Worm (Caenorhabditis elegans): ENCODE results near the gene pus-1.

The pus-1 gene

DNA sequence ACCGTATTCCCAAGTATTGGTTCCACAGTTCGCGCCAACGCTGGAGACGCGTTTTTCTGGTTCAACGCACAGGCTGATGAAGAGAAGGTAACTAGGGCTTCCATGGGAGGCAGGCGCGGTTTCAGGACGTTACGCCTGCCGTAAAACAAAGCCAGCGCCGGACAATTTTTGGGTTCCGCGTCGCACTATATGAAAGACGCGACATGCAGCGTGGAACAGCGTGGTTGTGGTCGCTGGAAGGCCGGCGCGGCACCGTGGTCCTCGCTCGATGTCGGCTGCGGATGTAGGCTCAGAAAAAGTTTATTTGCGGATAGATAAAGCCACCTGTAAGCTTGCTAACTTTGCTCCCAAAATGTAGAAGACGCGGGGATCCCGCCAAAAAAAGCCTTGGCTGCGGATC, 43.7 kb upstream of the pus-1 start:
- TF ChIP-seq aly-2 (tag; optimal IDR thresholded peaks at IDR 0.05), result no peak

DNA sequence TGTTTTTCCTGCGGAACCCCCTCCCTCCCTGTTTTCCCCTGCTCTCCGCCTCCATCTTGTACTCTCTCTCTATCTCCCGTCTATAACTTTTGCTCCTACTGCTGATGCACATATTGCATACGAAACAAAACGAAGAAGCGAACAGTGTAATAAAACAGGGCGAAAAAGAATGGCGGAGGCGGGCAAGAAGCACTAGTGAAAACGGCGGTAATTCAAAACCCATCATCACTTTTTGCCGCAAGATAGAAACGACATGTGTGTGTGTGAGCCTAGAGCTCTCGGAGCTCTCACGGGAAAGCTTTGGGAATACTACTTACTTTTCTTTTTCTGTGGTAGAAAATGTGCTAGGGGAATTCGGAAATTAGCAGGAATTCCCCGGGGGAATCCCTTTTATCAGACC, 41.3 kb upstream of the pus-1 start:
- TF ChIP-seq unc-62 (GFP tag; optimal IDR thresholded peaks at IDR 0.05) (no peak), nhr-12 (tag; optimal IDR thresholded peaks at IDR 0.05) (no peak), unc-55 (GFP tag; optimal IDR thresholded peaks at IDR 0.05) (no peak), dmd-4 (tag; optimal IDR thresholded peaks at IDR 0.05) (no peak), zag-1 (tag; optimal IDR thresholded peaks at IDR 0.05) (no peak), Y55F3AM.14 (GFP tag; optimal IDR thresholded peaks at IDR 0.05) (no peak), lsy-2 (tag; optimal IDR thresholded peaks at IDR 0.05) (no peak), blmp-1 (tag; optimal IDR thresholded peaks at IDR 0.05; ENCODE audit: insufficient read depth) (no peak), nhr-6 (tag; optimal IDR thresholded peaks at IDR 0.05) (no peak)

DNA sequence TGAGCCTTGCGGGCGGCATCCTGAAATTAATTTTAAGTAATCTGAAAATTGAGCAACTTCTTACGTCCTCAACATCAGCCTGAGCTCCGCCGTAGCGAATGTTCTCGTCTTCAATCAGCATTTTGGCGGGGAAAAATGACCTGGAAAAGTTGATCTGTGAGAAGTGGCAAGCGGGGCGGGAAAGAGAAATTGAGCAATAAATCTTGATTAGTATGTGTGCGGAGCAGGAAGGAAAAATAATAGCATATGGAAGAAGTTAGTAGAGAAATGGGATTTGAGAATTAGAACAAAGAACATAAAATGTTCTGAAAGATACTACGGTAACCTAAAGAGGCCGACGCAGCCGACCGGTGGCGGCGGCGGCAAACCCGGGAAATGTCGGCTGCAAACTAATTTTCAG, 40.2 kb upstream of the pus-1 start, which contains the start of gene tni-3:
TSS of gene tni-3 (minus strand) at position 140 of the 400 bp plus-strand sequence.
- no peak for TF ChIP-seq nhr-6 (tag; optimal IDR thresholded peaks at IDR 0.05)
- no peak for TF ChIP-seq mdl-1 (tag; optimal IDR thresholded peaks at IDR 0.05)
- no peak for TF ChIP-seq egl-27 (tag; optimal IDR thresholded peaks at IDR 0.05)
- TF ChIP-seq crh-2 (tag; optimal IDR thresholded peaks at IDR 0.05), result no peak
- no peak for TF ChIP-seq lin-39 (tag; optimal IDR thresholded peaks at IDR 0.05)
- TF ChIP-seq lsy-2 (tag; optimal IDR thresholded peaks at IDR 0.05), result no peak
- no peak for TF ChIP-seq R02D3.7 (tag; optimal IDR thresholded peaks at IDR 0.05)
- TF ChIP-seq aly-2 (tag; optimal IDR thresholded peaks at IDR 0.05), result no peak
- TF ChIP-seq ztf-1 (GFP tag; conservative IDR thresholded peaks at IDR 0.05), result no peak
- TF ChIP-seq snpc-4 (tag; optimal IDR thresholded peaks at IDR 0.05), result no peak

DNA sequence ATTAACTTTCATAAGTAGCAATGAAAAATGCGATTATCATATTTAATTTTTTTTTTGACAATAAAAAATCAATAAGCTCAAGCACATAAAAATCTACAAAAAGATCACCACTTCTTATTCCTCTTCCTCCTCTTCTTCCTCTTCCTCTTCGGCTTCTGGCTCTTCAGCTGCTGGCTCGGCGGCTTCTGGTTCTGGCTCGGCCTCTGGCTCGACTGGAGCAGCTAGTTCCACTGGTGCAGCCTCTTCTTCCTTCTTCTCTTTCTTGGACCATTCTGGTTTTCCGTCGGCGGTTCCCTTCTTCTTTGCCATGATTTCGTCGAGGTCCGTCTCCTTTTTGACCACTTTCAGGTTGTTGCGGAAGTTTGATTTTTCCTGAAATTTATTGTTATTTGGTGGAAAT, 38.9 kb upstream of the pus-1 start:
- TF ChIP-seq mab-5 (tag; optimal IDR thresholded peaks at IDR 0.05) (no peak), fos-1 (tag; optimal IDR thresholded peaks at IDR 0.05) (no peak), ZK546.5 (tag; optimal IDR thresholded peaks at IDR 0.05) (no peak), crh-2 (tag; optimal IDR thresholded peaks at IDR 0.05) (no peak), unc-62 (GFP tag; optimal IDR thresholded peaks at IDR 0.05) (no peak), sma-3 (GFP tag; optimal IDR thresholded peaks at IDR 0.05) (no peak), mbf-1 (tag; optimal IDR thresholded peaks at IDR 0.05) (no peak), R02D3.7 (tag; optimal IDR thresholded peaks at IDR 0.05) (no peak), nhr-21 (tag; optimal IDR thresholded peaks at IDR 0.05) (no peak), nhr-12 (tag; optimal IDR thresholded peaks at IDR 0.05) (no peak), nhr-23 (tag; optimal IDR thresholded peaks at IDR 0.05) (no peak), unc-39 (tag; optimal IDR thresholded peaks at IDR 0.05) (no peak), nhr-237 (tag; optimal IDR thresholded peaks at IDR 0.05) (no peak), blmp-1 (tag; optimal IDR thresholded peaks at IDR 0.05; ENCODE audit: insufficient read depth) (no peak), nhr-77 (tag; optimal IDR thresholded peaks at IDR 0.05) (no peak), sem-4 (tag; optimal IDR thresholded peaks at IDR 0.05) (no peak), snpc-4 (tag; optimal IDR thresholded peaks at IDR 0.05) (no peak), nhr-25 (tag; optimal IDR thresholded peaks at IDR 0.05) (no peak)

DNA sequence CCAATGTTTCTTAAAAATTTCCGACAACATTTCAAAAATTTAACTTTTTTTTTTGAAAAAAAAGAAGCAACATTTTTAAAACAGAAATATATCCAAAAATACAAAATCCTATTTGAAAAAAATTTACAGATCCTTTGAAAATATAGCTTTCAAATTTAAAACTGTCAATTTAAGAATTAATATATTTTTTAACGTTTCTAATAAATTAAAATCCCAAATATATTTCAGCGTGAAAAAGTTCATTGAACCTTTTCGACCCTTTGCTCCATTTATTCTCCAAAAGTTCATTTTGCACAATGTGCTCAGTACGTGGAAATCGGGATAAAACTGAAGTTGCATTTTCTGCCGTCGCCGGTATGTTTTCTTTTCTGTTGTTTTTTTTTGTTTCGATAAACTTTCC, 38.1 kb upstream of the pus-1 start, which contains the start of gene phy-3:
TSS of gene phy-3 (plus strand) at position 301 of the 400 bp plus-strand sequence.
- no peak for TF ChIP-seq lsy-2 (tag; optimal IDR thresholded peaks at IDR 0.05)
- no peak for TF ChIP-seq nhr-12 (tag; optimal IDR thresholded peaks at IDR 0.05)
- no peak for TF ChIP-seq sma-3 (GFP tag; optimal IDR thresholded peaks at IDR 0.05)
- TF ChIP-seq snpc-4 (tag; optimal IDR thresholded peaks at IDR 0.05), result no peak
- TF ChIP-seq nhr-6 (tag; optimal IDR thresholded peaks at IDR 0.05), result no peak

DNA sequence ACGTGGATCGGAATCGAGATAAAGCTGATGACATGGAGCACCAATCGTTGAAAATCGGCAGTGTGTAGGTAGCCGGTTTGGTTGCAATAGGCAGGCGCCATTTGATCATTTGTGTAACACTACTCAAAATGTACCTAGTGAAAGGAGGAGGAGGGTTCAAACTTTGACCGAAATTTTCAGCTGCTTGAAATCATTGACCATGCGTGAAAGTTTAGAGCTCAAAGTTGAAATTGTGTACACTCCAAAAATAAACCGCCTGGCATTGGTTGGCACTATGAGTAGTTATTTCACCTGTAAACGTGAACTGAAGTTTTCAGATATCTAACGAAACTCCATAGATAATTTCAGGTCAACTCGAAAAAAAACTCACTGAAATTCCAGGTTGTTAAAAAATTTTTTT, 37.2 kb upstream of the pus-1 start, which contains the start of gene srh-215:
TSS of gene srh-215 (minus strand) at position 101 of the 400 bp plus-strand sequence.
- TF ChIP-seq peb-1 (tag; optimal IDR thresholded peaks at IDR 0.05), result no peak
- no peak for TF ChIP-seq fos-1 (tag; optimal IDR thresholded peaks at IDR 0.05)
- no peak for TF ChIP-seq lin-39 (tag; optimal IDR thresholded peaks at IDR 0.05)
- TF ChIP-seq R02D3.7 (tag; optimal IDR thresholded peaks at IDR 0.05), result no peak
- no peak for TF ChIP-seq sem-4 (tag; optimal IDR thresholded peaks at IDR 0.05)
- no peak for TF ChIP-seq elt-3 (tag; optimal IDR thresholded peaks at IDR 0.05)
- TF ChIP-seq egl-27 (tag; optimal IDR thresholded peaks at IDR 0.05), result no peak
- no peak for TF ChIP-seq snpc-4 (tag; optimal IDR thresholded peaks at IDR 0.05)
- no peak for TF ChIP-seq elt-1 (tag; optimal IDR thresholded peaks at IDR 0.05)
- no peak for TF ChIP-seq sma-3 (GFP tag; optimal IDR thresholded peaks at IDR 0.05)
- TF ChIP-seq F13H6.1 (tag; optimal IDR thresholded peaks at IDR 0.05), result no peak
- TF ChIP-seq nhr-23 (tag; optimal IDR thresholded peaks at IDR 0.05), result no peak

Data from whole organism, L2 larva.